Worm (Caenorhabditis elegans) whole organism, midembryonic: Measurements from ENCODE around the gene Y41C4A.8.

ENCODE experiments used
- T22C8.4 ChIP-seq: fragments of 200-800 bp; sonication (Bioruptor generic); IDR thresholded peaks from 2 replicates; pipeline ENCODE4 v1.3.6; 2022; ENCODE audit warnings: missing genetic modification characterization, missing compliant biosample characterization
- cog-1 ChIP-seq: sonication (generic microtip); optimal IDR thresholded peaks from 2 replicates; lab custom pipeline; 2016; ENCODE audit warnings: missing genetic modification characterization, missing compliant biosample characterization
- flt-1 ChIP-seq: fragments of 200-800 bp; sonication (Bioruptor generic); IDR thresholded peaks from 2 replicates; pipeline ENCODE4 v1.3.6; 2022; ENCODE audit warnings: missing genetic modification characterization, missing compliant biosample characterization
- klf-2 ChIP-seq: fragments of 200-800 bp; sonication (Bioruptor generic); conservative IDR thresholded peaks from 2 replicates; pipeline ENCODE4 v1.3.6; 2022; ENCODE audit warnings: missing genetic modification reagents, missing genetic modification characterization, missing compliant biosample characterization
- med-1 ChIP-seq: sonication (generic microtip); optimal IDR thresholded peaks from 2 replicates; lab custom pipeline; 2017; ENCODE audit warnings: missing genetic modification characterization, mild to moderate bottlenecking, missing compliant biosample characterization, antibody characterized with exemption, missing genetic modification reagents; ENCODE audit not compliant: insufficient read depth
- ref-1 ChIP-seq: fragments of 200-800 bp; sonication (Bioruptor generic); conservative IDR thresholded peaks from 2 replicates; pipeline ENCODE4 v1.3.6; 2022; ENCODE audit warnings: missing genetic modification reagents, missing genetic modification characterization, missing compliant biosample characterization
- tab-1 ChIP-seq: fragments of 200-800 bp; sonication (Bioruptor generic); IDR thresholded peaks from 2 replicates; pipeline ENCODE4 v1.3.6; 2022; ENCODE audit warnings: missing genetic modification characterization, missing compliant biosample characterization
- ztf-23 ChIP-seq: fragments of 200-800 bp; sonication (Bioruptor generic); IDR thresholded peaks from 2 replicates; pipeline ENCODE4 v1.3.6; 2022; ENCODE audit warnings: missing genetic modification reagents, missing genetic modification characterization, missing compliant biosample characterization
- ztf-29 ChIP-seq: fragments of 200-800 bp; sonication (Bioruptor generic); IDR thresholded peaks from 2 replicates; pipeline ENCODE4 v1.3.6; 2022; ENCODE audit warnings: missing genetic modification reagents, missing genetic modification characterization, missing compliant biosample characterization

DNA sequence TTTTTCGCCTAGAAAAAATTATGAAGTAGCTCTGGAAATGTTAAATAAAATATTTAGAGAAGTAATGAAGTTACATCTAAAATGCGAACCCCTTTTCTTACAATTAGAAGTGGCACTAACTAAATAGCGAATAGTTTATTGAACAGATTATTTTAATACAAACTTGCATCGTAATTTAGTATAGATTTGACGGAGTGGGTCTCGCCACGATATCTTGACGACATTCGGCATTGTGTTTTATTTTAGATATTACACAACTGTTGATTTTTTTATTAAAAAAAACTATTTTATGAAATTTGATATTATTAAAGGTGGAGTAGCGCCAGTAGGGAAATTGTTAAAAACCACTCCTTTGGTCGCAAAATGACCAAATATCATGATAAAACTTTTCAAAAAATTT, 18.7 kb downstream of the Y41C4A.8 start:
- TF ChIP-seq klf-2 (GFP tag; lab: Robert Waterston, UW) (no peak), med-1 (GFP tag; lab: Kevin White, UChicago) (no peak), cog-1 (tag; lab: Kevin White, UChicago) (no peak), tab-1 (GFP tag; lab: Robert Waterston, UW) (no peak), T22C8.4 (GFP tag; lab: Robert Waterston, UW) (no peak), ref-1 (no peak), ztf-29 (GFP tag; lab: Robert Waterston, UW) (no peak), ztf-23 (GFP tag; lab: Robert Waterston, UW) (no peak), flt-1 (GFP tag; lab: Robert Waterston, UW) (no peak)
